Fruit fly (Drosophila melanogaster) whole organism, prepupa: Measurements from ENCODE around the gene Drsl5.
A peak's percentile ranks its signal among the peaks of the same experiment; 100 is the strongest.

Source experiments
- Blimp-1 ChIP-seq: fragments of 200-800 bp; sonication (Bioruptor generic); optimal IDR thresholded peaks from 3 replicates; lab custom pipeline; 2017; ENCODE audit warnings: missing biosample characterization, missing genetic modification characterization, mild to moderate bottlenecking, moderate library complexity, missing genetic modification reagents
- CG11902 ChIP-seq: fragments of 200-800 bp; sonication (Bioruptor generic); optimal IDR thresholded peaks from 3 replicates; lab custom pipeline; 2016; ENCODE audit warnings: missing biosample characterization, missing genetic modification characterization
- CG15336 ChIP-seq: fragments of 200-800 bp; sonication (Bioruptor generic); IDR thresholded peaks from 2 replicates; pipeline ENCODE4 v1.3.6; 2022; ENCODE audit warnings: missing biosample characterization, missing genetic modification characterization
- CG16779 ChIP-seq: fragments of 200-800 bp; sonication (Bioruptor generic); optimal IDR thresholded peaks from 3 replicates; lab custom pipeline; 2017; ENCODE audit warnings: missing biosample characterization, mild to moderate bottlenecking, missing genetic modification characterization
- CG31627 ChIP-seq: fragments of 200-800 bp; sonication (Bioruptor generic); optimal IDR thresholded peaks from 3 replicates; lab custom pipeline; 2016; ENCODE audit warnings: missing biosample characterization, missing genetic modification characterization
- CG4318 ChIP-seq: fragments of 200-800 bp; sonication (Bioruptor generic); optimal IDR thresholded peaks from 3 replicates; lab custom pipeline; 2017; ENCODE audit warnings: missing biosample characterization, mild to moderate bottlenecking, missing genetic modification characterization
- CG6854 ChIP-seq: fragments of 200-800 bp; sonication (Bioruptor generic); optimal IDR thresholded peaks from 2 replicates; lab custom pipeline; 2017; ENCODE audit warnings: missing biosample characterization, mild to moderate bottlenecking, missing genetic modification characterization
- CG8632 ChIP-seq: fragments of 200-800 bp; sonication (Bioruptor generic); optimal IDR thresholded peaks from 3 replicates; lab custom pipeline; 2016; ENCODE audit warnings: missing biosample characterization, missing genetic modification characterization
- Eip78C ChIP-seq: fragments of 200-800 bp; sonication (Bioruptor generic); peaks from one replicate; lab custom pipeline; 2016; ENCODE audit warnings: missing biosample characterization, missing genetic modification characterization
- Gug ChIP-seq: fragments of 200-800 bp; sonication (Bioruptor generic); IDR thresholded peaks from 2 replicates; pipeline ENCODE4 v1.3.6; 2022; ENCODE audit warnings: missing biosample characterization, missing genetic modification characterization
- Hr39 ChIP-seq: fragments of 200-800 bp; sonication (Bioruptor generic); optimal IDR thresholded peaks from 2 replicates; lab custom pipeline; 2016; ENCODE audit warnings: missing biosample characterization, missing genetic modification characterization
- Smox ChIP-seq: fragments of 200-800 bp; sonication (Bioruptor generic); optimal IDR thresholded peaks from 3 replicates; lab custom pipeline; 2016; ENCODE audit warnings: missing biosample characterization, missing genetic modification characterization
- Sox102F ChIP-seq: fragments of 200-800 bp; sonication (Bioruptor generic); optimal IDR thresholded peaks from 2 replicates; lab custom pipeline; 2016; ENCODE audit warnings: missing biosample characterization, mild to moderate bottlenecking, missing genetic modification characterization
- esn ChIP-seq: fragments of 200-800 bp; sonication (Bioruptor generic); optimal IDR thresholded peaks from 2 replicates; lab custom pipeline; 2016; ENCODE audit warnings: missing biosample characterization, mild to moderate bottlenecking, missing genetic modification characterization, moderate library complexity
- svp ChIP-seq: fragments of 200-800 bp; sonication (Bioruptor generic); peaks from one replicate; lab custom pipeline; 2016; ENCODE audit warnings: missing biosample characterization, missing genetic modification characterization
- topi ChIP-seq: fragments of 200-800 bp; sonication (Bioruptor generic); optimal IDR thresholded peaks from 3 replicates; lab custom pipeline; 2016; ENCODE audit warnings: missing biosample characterization, missing genetic modification characterization
- vri ChIP-seq: fragments of 200-800 bp; sonication (Bioruptor generic); optimal IDR thresholded peaks from 3 replicates; lab custom pipeline; 2016; ENCODE audit warnings: missing biosample characterization, mild to moderate bottlenecking, missing genetic modification characterization

Drsl5 gene

DNA sequence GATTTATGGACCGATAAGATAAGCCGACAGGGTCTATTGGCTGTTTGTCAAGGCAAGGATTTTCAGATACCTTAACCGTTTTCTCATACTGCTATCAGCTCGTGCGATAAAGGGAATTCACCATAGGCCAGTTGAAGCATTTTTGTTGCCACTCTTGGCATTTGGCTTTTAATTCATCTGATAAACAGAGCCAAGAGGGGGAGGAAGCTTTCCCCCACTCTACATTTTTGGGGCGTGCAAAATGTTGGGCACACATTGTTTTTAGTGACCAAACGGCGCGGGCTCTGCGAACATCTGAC lies 33.2 kb downstream of the Drsl5 start:
- no peak for TF ChIP-seq Smox (GFP tag; lab: Kevin White, UChicago)
- TF ChIP-seq CG16779 (tag; lab: Kevin White, UChicago): no peak
- TF ChIP-seq Eip78C (GFP tag; lab: Kevin White, UChicago): no peak
- TF ChIP-seq CG8632: no peak
- no peak for TF ChIP-seq Sox102F (GFP tag; lab: Kevin White, UChicago)
- no peak for TF ChIP-seq CG11902 (GFP tag; lab: Kevin White, UChicago)
- TF ChIP-seq esn (GFP tag; lab: Kevin White, UChicago): no peak

DNA sequence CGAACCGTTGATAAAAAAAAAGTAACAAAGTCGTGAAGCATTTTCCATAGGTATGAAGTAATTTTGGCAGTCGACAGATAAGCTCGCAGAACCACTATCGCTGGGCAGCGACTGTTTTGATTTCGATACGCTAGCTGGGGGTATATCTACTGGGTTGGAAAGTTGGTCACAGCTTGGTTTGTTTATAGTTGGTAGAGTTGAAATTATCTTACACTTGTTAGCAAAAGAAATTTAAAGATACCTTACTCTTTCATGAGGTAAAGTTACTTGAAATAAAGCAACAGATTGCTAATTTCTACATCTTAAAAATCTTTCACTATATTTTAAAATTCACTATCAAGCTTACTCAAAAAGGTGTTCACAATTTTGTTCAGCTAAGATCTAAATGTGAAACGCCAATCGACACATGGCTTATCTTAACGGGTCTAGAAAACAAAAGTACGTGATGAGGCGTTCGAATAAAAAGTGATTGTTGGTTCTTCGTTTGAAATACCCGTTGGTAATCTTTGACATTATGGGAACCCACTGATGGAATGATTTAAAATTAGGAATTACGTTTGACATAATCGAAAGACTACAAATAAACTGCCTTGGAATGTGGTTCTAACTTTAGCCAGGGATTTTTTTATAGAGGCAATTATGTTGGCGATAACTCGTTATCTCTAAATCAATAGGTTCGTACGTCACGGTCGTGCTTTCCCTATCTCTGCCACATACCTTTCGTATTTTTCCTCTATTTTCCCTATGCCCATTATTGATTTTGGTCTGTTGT lies 34.2 kb downstream of the Drsl5 start:
- TF ChIP-seq vri (GFP tag; lab: Kevin White, UChicago): peak; percentile 78
- TF ChIP-seq CG4318 (GFP tag; lab: Kevin White, UChicago): no peak

DNA sequence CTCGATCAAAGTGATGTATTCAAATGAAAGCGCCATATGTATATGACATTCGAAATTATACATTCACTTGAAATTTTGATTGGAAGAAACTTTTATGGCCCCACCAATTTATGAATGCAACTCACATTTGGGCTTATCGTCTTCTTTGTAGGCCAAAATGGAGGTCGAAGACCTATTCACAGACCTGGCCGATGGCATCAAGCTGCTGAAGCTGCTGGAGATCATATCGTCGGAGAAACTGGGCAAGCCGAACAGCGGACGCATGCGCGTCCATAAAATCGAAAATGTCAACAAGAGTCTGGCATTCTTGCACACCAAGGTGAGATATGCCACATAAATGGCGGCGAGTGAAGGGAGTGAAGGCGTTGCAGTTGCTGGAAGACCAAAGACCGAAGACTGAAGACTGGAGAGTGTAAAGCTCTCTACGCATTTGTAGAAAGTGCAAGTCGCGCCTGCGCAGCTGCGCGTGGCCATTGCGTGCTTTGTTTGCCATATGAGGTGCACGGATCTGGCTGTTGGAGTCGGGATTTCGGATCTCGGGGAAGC lies 35.3 kb downstream of the Drsl5 start:
- no peak for TF ChIP-seq CG6854

DNA sequence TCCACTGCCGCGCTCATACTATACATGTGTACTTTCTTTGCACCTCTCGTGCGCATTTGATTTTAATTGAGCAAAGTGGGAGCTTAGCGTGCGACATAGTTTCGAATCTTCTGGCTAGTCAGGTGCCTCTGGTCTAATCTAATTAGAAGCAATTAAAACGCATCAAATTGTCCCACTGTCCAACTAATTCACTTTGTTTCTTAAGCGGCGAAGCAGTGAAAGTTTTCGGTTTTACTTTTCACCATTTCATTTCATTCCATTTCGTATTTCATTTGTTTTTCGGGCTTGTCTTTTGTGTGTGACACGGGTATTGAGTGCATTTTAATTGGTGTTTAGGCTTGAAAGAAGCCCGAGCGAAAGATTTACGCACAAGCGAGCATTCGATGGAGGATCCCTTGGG lies 35.9 kb downstream of the Drsl5 start:
- TF ChIP-seq esn (GFP tag; lab: Kevin White, UChicago) (no peak), Blimp-1 (GFP tag; lab: Kevin White, UChicago) (peak; percentile 44)

DNA sequence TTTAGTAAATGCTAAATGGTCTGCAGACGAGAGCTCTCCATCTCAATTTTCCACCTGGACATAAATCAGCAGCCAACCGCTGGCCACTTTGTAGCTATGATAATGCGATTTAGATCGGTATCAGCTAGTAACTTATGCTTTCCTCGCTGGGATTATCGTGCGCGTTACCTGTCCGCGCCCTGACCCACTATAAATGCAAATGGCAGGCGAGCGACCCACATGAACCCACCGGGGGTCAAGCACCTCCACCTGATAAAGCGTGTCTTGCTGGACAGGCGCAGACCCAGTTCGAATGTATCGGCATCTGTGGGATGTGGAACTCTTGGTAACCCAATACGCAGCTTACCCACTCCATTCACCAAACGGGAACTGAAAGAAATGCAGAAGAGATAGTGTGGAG lies 36.7 kb downstream of the Drsl5 start:
- peak; percentile 77 for TF ChIP-seq svp (GFP tag; lab: Kevin White, UChicago)
- TF ChIP-seq CG31627 (GFP tag; lab: Kevin White, UChicago): no peak
- no peak for TF ChIP-seq CG6854
- no peak for TF ChIP-seq Gug (GFP tag; lab: Robert Waterston, UW)
- no peak for TF ChIP-seq CG15336
- no peak for TF ChIP-seq topi (GFP tag; lab: Kevin White, UChicago)
- TF ChIP-seq CG11902 (GFP tag; lab: Kevin White, UChicago): no peak
- TF ChIP-seq Hr39 (GFP tag; lab: Kevin White, UChicago): no peak
